Worm (Caenorhabditis elegans) whole organism, young adult: ENCODE results near the gene T28D9.11.

ENCODE experiments used
- B0019.2 ChIP-seq: fragments of 200-800 bp; sonication (Bioruptor generic); conservative IDR thresholded peaks from 2 replicates; pipeline ENCODE4 v1.3.6; 2022; ENCODE audit warnings: missing genetic modification reagents, missing genetic modification characterization, missing compliant biosample characterization
- B0261.1 ChIP-seq: sonication (generic microtip); optimal IDR thresholded peaks from 2 replicates; lab custom pipeline; 2016; ENCODE audit warnings: mild to moderate bottlenecking, missing genetic modification characterization, moderate library complexity, missing compliant biosample characterization
- F10E7.11 ChIP-seq: sonication (generic microtip); optimal IDR thresholded peaks from 2 replicates; lab custom pipeline; 2017; ENCODE audit warnings: mild to moderate bottlenecking, missing genetic modification characterization, moderate library complexity, missing compliant biosample characterization
- F37B4.10 ChIP-seq: fragments of 200-800 bp; sonication (Bioruptor generic); IDR thresholded peaks from 2 replicates; pipeline ENCODE4 v1.3.6; 2022; ENCODE audit warnings: missing genetic modification characterization, missing compliant biosample characterization
- F39B2.1 ChIP-seq: fragments of 200-800 bp; sonication (Bioruptor generic); IDR thresholded peaks from 2 replicates; pipeline ENCODE4 v1.3.6; 2022; ENCODE audit warnings: missing genetic modification reagents, missing genetic modification characterization, missing compliant biosample characterization
- F52B5.7 ChIP-seq: sonication (generic microtip); optimal IDR thresholded peaks from 2 replicates; lab custom pipeline; 2016; ENCODE audit warnings: mild to moderate bottlenecking, missing genetic modification characterization, missing compliant biosample characterization
- F57A8.1 ChIP-seq: fragments of 200-800 bp; sonication (Bioruptor generic); optimal IDR thresholded peaks from 2 replicates; lab custom pipeline; 2018; ENCODE audit warnings: mild to moderate bottlenecking, missing genetic modification characterization, moderate library complexity, missing compliant biosample characterization
- T07F8.4 ChIP-seq: sonication (generic microtip); optimal IDR thresholded peaks from 2 replicates; lab custom pipeline; 2016; ENCODE audit warnings: mild to moderate bottlenecking, missing genetic modification characterization, moderate library complexity, missing compliant biosample characterization
- Y53F4B.3 ChIP-seq: fragments of 200-800 bp; sonication (Bioruptor generic); IDR thresholded peaks from 2 replicates; pipeline ENCODE4 v1.3.6; 2022; ENCODE audit warnings: missing genetic modification reagents, missing genetic modification characterization, missing compliant biosample characterization
- Y53G8AR.9 ChIP-seq: fragments of 200-800 bp; sonication (Bioruptor generic); conservative IDR thresholded peaks from 2 replicates; pipeline ENCODE4 v1.3.6; 2022; ENCODE audit warnings: missing genetic modification reagents, missing genetic modification characterization, missing compliant biosample characterization
- Y79H2A.3 ChIP-seq: fragments of 200-800 bp; sonication (Bioruptor generic); conservative IDR thresholded peaks from 2 replicates; pipeline ENCODE4 v1.3.6; 2022; ENCODE audit warnings: missing genetic modification reagents, missing genetic modification characterization, missing compliant biosample characterization
- ama-1 ChIP-seq, 3 experiments: fragments of 150-350 bp in 1 of 3; sonication (generic microtip) in 2 of 3; optimal IDR thresholded peaks; 2 replicates each; lab custom pipeline; 2014 to 2018; ENCODE audit warnings: missing biosample characterization in 2 of 3, missing genetic modification characterization in 2 of 3, missing genetic modification reagents in 2 of 3
- athp-1 ChIP-seq: sonication (generic microtip); optimal IDR thresholded peaks from 2 replicates; lab custom pipeline; 2017; ENCODE audit warnings: mild to moderate bottlenecking, missing genetic modification characterization, missing compliant biosample characterization
- ccch-3 ChIP-seq: fragments of 200-800 bp; sonication (Bioruptor generic); optimal IDR thresholded peaks from 2 replicates; lab custom pipeline; 2018; ENCODE audit warnings: mild to moderate bottlenecking, missing genetic modification characterization, missing compliant biosample characterization
- cebp-1 ChIP-seq, 2 experiments: fragments of 200-800 bp in 1 of 2; sonication (Bioruptor generic) in 1 of 2; sonication (generic microtip) in 1 of 2; IDR thresholded peaks in 1 of 2; optimal IDR thresholded peaks in 1 of 2; 2 replicates each; pipeline versions ENCODE4 v1.3.6 to Lab custom; 2017 to 2022; ENCODE audit warnings: missing compliant biosample characterization in 2 of 2, missing genetic modification characterization in 2 of 2, mild to moderate bottlenecking in 1 of 2, missing genetic modification reagents in 1 of 2, moderate library complexity in 1 of 2
- cebp-2 ChIP-seq: fragments of 200-800 bp; sonication (Bioruptor generic); IDR thresholded peaks from 2 replicates; pipeline ENCODE4 v1.3.6; 2022; ENCODE audit warnings: missing genetic modification characterization, missing compliant biosample characterization
- ceh-27 ChIP-seq: fragments of 200-800 bp; sonication (Bioruptor generic); optimal IDR thresholded peaks from 2 replicates; lab custom pipeline; 2018; ENCODE audit warnings: mild to moderate bottlenecking, missing genetic modification characterization, moderate library complexity, missing compliant biosample characterization
- ceh-58 ChIP-seq: fragments of 200-800 bp; sonication (Bioruptor generic); IDR thresholded peaks from 2 replicates; pipeline ENCODE4 v1.3.6; 2022; ENCODE audit warnings: missing genetic modification characterization, missing compliant biosample characterization
- ceh-79 ChIP-seq: sonication (generic microtip); optimal IDR thresholded peaks from 2 replicates; lab custom pipeline; 2017; ENCODE audit warnings: mild to moderate bottlenecking, missing genetic modification characterization, missing compliant biosample characterization
- ceh-91 ChIP-seq: fragments of 200-800 bp; sonication (Bioruptor generic); IDR thresholded peaks from 2 replicates; pipeline ENCODE4 v1.3.6; 2022; ENCODE audit warnings: missing genetic modification reagents, missing genetic modification characterization, missing compliant biosample characterization
- dox-1 ChIP-seq: fragments of 200-800 bp; sonication (Bioruptor generic); IDR thresholded peaks from 2 replicates; pipeline ENCODE4 v1.3.6; 2022; ENCODE audit warnings: missing genetic modification reagents, missing genetic modification characterization, missing compliant biosample characterization
- efl-1 ChIP-seq: fragments of 150-350 bp; optimal IDR thresholded peaks from 2 replicates; lab custom pipeline; 2014; ENCODE audit warnings: missing biosample characterization, missing genetic modification reagents, missing genetic modification characterization
- ets-4 ChIP-seq: fragments of 200-800 bp; sonication (Bioruptor generic); optimal IDR thresholded peaks from 2 replicates; lab custom pipeline; 2018; ENCODE audit warnings: mild to moderate bottlenecking, missing genetic modification characterization, missing compliant biosample characterization
- gei-17 ChIP-seq: fragments of 200-800 bp; sonication (Bioruptor generic); optimal IDR thresholded peaks from 2 replicates; lab custom pipeline; 2018; ENCODE audit warnings: mild to moderate bottlenecking, missing genetic modification characterization, missing compliant biosample characterization
- hlh-26 ChIP-seq: fragments of 200-800 bp; sonication (Bioruptor generic); conservative IDR thresholded peaks from 2 replicates; pipeline ENCODE4 v1.3.6; 2022; ENCODE audit warnings: missing genetic modification reagents, missing genetic modification characterization, missing compliant biosample characterization
- hmg-20 ChIP-seq: fragments of 200-800 bp; sonication (Bioruptor generic); IDR thresholded peaks from 2 replicates; pipeline ENCODE4 v1.3.6; 2022; ENCODE audit warnings: missing genetic modification reagents, missing genetic modification characterization, missing compliant biosample characterization
- let-526 ChIP-seq: fragments of 200-800 bp; sonication (Bioruptor generic); IDR thresholded peaks from 2 replicates; pipeline ENCODE4 v1.3.6; 2022; ENCODE audit warnings: missing genetic modification reagents, missing genetic modification characterization, missing compliant biosample characterization
- let-607 ChIP-seq, 2 experiments: fragments of 200-800 bp in 1 of 2; sonication (Bioruptor generic) in 1 of 2; sonication (generic microtip) in 1 of 2; optimal IDR thresholded peaks; 2 replicates each; lab custom pipeline; 2016 to 2018; ENCODE audit warnings: mild to moderate bottlenecking in 2 of 2, missing compliant biosample characterization in 2 of 2, missing genetic modification characterization in 2 of 2, moderate library complexity in 2 of 2, missing genotype in 1 of 2
- lir-1 ChIP-seq: fragments of 200-800 bp; sonication (Bioruptor generic); conservative IDR thresholded peaks from 2 replicates; pipeline ENCODE4 v1.3.6; 2022; ENCODE audit warnings: missing genetic modification reagents, missing genetic modification characterization, missing compliant biosample characterization
- madf-10 ChIP-seq: sonication (generic microtip); optimal IDR thresholded peaks from 2 replicates; lab custom pipeline; 2016; ENCODE audit warnings: mild to moderate bottlenecking, missing genetic modification characterization, missing compliant biosample characterization
- madf-6 ChIP-seq: fragments of 200-800 bp; sonication (Bioruptor generic); IDR thresholded peaks from 2 replicates; pipeline ENCODE4 v1.3.6; 2022; ENCODE audit warnings: missing genetic modification reagents, missing genetic modification characterization, missing compliant biosample characterization
- mel-28 ChIP-seq: sonication (generic microtip); optimal IDR thresholded peaks from 2 replicates; lab custom pipeline; 2016; ENCODE audit warnings: borderline replicate concordance, mild to moderate bottlenecking, missing genetic modification characterization, missing compliant biosample characterization
- mes-4 ChIP-seq: sonication (generic microtip); optimal IDR thresholded peaks from 2 replicates; lab custom pipeline; 2016; ENCODE audit warnings: missing genotype, missing genetic modification characterization, missing compliant biosample characterization
- nfyb-1 ChIP-seq: fragments of 200-800 bp; sonication (Bioruptor generic); IDR thresholded peaks from 2 replicates; pipeline ENCODE4 v1.3.6; 2022; ENCODE audit warnings: missing genetic modification reagents, missing genetic modification characterization, missing compliant biosample characterization
- nhr-179 ChIP-seq: sonication (generic microtip); optimal IDR thresholded peaks from 2 replicates; lab custom pipeline; 2016; ENCODE audit warnings: mild to moderate bottlenecking, missing genetic modification characterization, missing compliant biosample characterization
- nhr-90 ChIP-seq: sonication (generic microtip); optimal IDR thresholded peaks from 2 replicates; lab custom pipeline; 2016; ENCODE audit warnings: missing genotype, mild to moderate bottlenecking, missing genetic modification characterization, missing compliant biosample characterization
- snpc-1.1 ChIP-seq: sonication (generic microtip); optimal IDR thresholded peaks from 2 replicates; lab custom pipeline; 2017; ENCODE audit warnings: missing genetic modification characterization, mild to moderate bottlenecking, missing compliant biosample characterization, antibody characterized with exemption, moderate library complexity, missing genotype, missing genetic modification reagents; ENCODE audit not compliant: insufficient read depth
- snpc-4 ChIP-seq, 5 experiments: fragments of 150-350 bp in 1 of 5; sonication (generic microtip) in 4 of 5; optimal IDR thresholded peaks; 2 replicates each; lab custom pipeline; 2014 to 2018; ENCODE audit warnings: missing genetic modification characterization in 5 of 5, missing biosample characterization in 3 of 5, antibody characterized with exemption in 2 of 5, mild to moderate bottlenecking in 2 of 5, missing compliant biosample characterization in 2 of 5, missing genotype in 2 of 5, moderate library complexity in 2 of 5, missing genetic modification reagents in 1 of 5
- sptf-2 ChIP-seq: fragments of 200-800 bp; sonication (Bioruptor generic); optimal IDR thresholded peaks from 2 replicates; lab custom pipeline; 2018; ENCODE audit warnings: mild to moderate bottlenecking, missing genetic modification characterization, missing compliant biosample characterization
- tbx-9 ChIP-seq: sonication (generic microtip); optimal IDR thresholded peaks from 2 replicates; lab custom pipeline; 2016; ENCODE audit warnings: borderline replicate concordance, missing genetic modification characterization, inconsistent platforms, missing compliant biosample characterization
- tlf-1 ChIP-seq: fragments of 200-800 bp; sonication (Bioruptor generic); optimal IDR thresholded peaks from 2 replicates; lab custom pipeline; 2018; ENCODE audit warnings: mild to moderate bottlenecking, missing genetic modification characterization, missing compliant biosample characterization
- unc-130 ChIP-seq: sonication (generic microtip); optimal IDR thresholded peaks from 2 replicates; lab custom pipeline; 2016; ENCODE audit warnings: missing genetic modification reagents, missing genetic modification characterization, missing compliant biosample characterization
- zfh-2 ChIP-seq: fragments of 200-800 bp; sonication (Bioruptor generic); conservative IDR thresholded peaks from 2 replicates; pipeline ENCODE4 v1.3.6; 2022; ENCODE audit warnings: missing genetic modification reagents, missing genetic modification characterization, missing compliant biosample characterization
- ztf-26 ChIP-seq: sonication (generic microtip); optimal IDR thresholded peaks from 2 replicates; lab custom pipeline; 2017; ENCODE audit warnings: missing genetic modification characterization, missing compliant biosample characterization
- ztf-3 ChIP-seq: fragments of 200-800 bp; sonication (Bioruptor generic); optimal IDR thresholded peaks from 2 replicates; lab custom pipeline; 2018; ENCODE audit warnings: mild to moderate bottlenecking, missing genetic modification characterization, missing compliant biosample characterization
- ztf-6 ChIP-seq: fragments of 200-800 bp; sonication (Bioruptor generic); IDR thresholded peaks from 2 replicates; pipeline ENCODE4 v1.3.6; 2022; ENCODE audit warnings: missing genetic modification reagents, missing genetic modification characterization, missing compliant biosample characterization

Gene T28D9.11

ce11 chrII:6491817-6492452, at the start of gene T28D9.11, which contains the start of gene T28D9.1:
TSS of gene T28D9.11 (minus strand) at chrII:6491993.
TSS of gene T28D9.1 (plus strand) at chrII:6492402.
- TF ChIP-seq Y53F4B.3 (GFP tag; lab: Robert Waterston, UW) (no peak), lir-1 (GFP tag; lab: Robert Waterston, UW) (no peak), snpc-1.1 (tag; lab: Kevin White, UChicago) (no peak), ets-4 (GFP tag; lab: Kevin White, UChicago) (no peak), ama-1 (optimal IDR thresholded peaks at IDR 0.05; lab: Kevin White, UChicago) (no peak), ama-1 (GFP tag; optimal IDR thresholded peaks at IDR 0.05; lab: Kevin White, UChicago) (no peak), athp-1 (tag; lab: Kevin White, UChicago) (no peak), dox-1 (peak; percentile 66), zfh-2 (GFP tag; lab: Robert Waterston, UW) (peak; percentile 99), hlh-26 (GFP tag; lab: Robert Waterston, UW) (no peak), ztf-3 (no peak), ceh-27 (GFP tag; lab: Kevin White, UChicago) (peak; percentile 71), T07F8.4 (tag; lab: Kevin White, UChicago) (no peak), cebp-1 (GFP tag; IDR thresholded peaks at IDR 0.05; lab: Robert Waterston, UW) (no peak; the same call in 1 of the 2 replicates), cebp-1 (tag; optimal IDR thresholded peaks at IDR 0.05; lab: Kevin White, UChicago) (peak; percentile 57), let-526 (GFP tag; lab: Robert Waterston, UW) (no peak), gei-17 (no peak), Y79H2A.3 (GFP tag; lab: Robert Waterston, UW) (no peak), snpc-4 (GFP tag; optimal IDR thresholded peaks at IDR 0.05; lab: Kevin White, UChicago) (peak; percentile 83), snpc-4 (tag; optimal IDR thresholded peaks at IDR 0.05; lab: Kevin White, UChicago) (peak; percentile 76 to 91 (median 84)), nhr-179 (tag; lab: Kevin White, UChicago) (no peak), F37B4.10 (GFP tag; lab: Robert Waterston, UW) (no peak), ztf-6 (GFP tag; lab: Robert Waterston, UW) (no peak), hmg-20 (GFP tag; lab: Robert Waterston, UW) (no peak), tlf-1 (GFP tag; lab: Kevin White, UChicago) (no peak), ccch-3 (GFP tag; lab: Kevin White, UChicago) (no peak), sptf-2 (GFP tag; lab: Kevin White, UChicago) (no peak), B0261.1 (tag; lab: Kevin White, UChicago) (no peak), F39B2.1 (GFP tag; lab: Robert Waterston, UW) (no peak), ceh-79 (no peak), F57A8.1 (GFP tag; lab: Kevin White, UChicago) (no peak), mel-28 (tag; lab: Kevin White, UChicago) (no peak), madf-6 (no peak), B0019.2 (no peak), F52B5.7 (tag; lab: Kevin White, UChicago) (peak; percentile 11), tbx-9 (tag; lab: Kevin White, UChicago) (no peak), madf-10 (tag; lab: Kevin White, UChicago) (peak; percentile 28), mes-4 (tag; lab: Kevin White, UChicago) (no peak), ztf-26 (tag; lab: Kevin White, UChicago) (no peak), let-607 (tag; optimal IDR thresholded peaks at IDR 0.05; lab: Kevin White, UChicago) (no peak), efl-1 (GFP tag; lab: Kevin White, UChicago) (no peak), nhr-90 (tag; lab: Kevin White, UChicago) (no peak), ceh-58 (GFP tag; lab: Robert Waterston, UW) (no peak), cebp-2 (no peak), unc-130 (GFP tag; lab: Kevin White, UChicago) (no peak), nfyb-1 (peak; percentile 34; the same call in 1 of the 2 replicates), ceh-91 (GFP tag; lab: Robert Waterston, UW) (0 out of 2 replicates have a peak, but pooled peaks have one; percentile 25), F10E7.11 (no peak), Y53G8AR.9 (GFP tag; lab: Robert Waterston, UW) (no peak)
